Worm (Caenorhabditis elegans): ENCODE results near the gene T19D2.13.

- no peak for TF ChIP-seq somi-1 (GFP tag; optimal IDR thresholded peaks at IDR 0.05)
- no peak for TF ChIP-seq egl-18 (GFP tag; IDR thresholded peaks at IDR 0.05)
- TF ChIP-seq ceh-79 (tag; optimal IDR thresholded peaks at IDR 0.05), result no peak
- no peak for TF ChIP-seq egrh-3 (GFP tag; IDR thresholded peaks at IDR 0.05)
- no peak for TF ChIP-seq nhr-27 (tag; optimal IDR thresholded peaks at IDR 0.05)
- no peak for TF ChIP-seq ztf-25 (GFP tag; IDR thresholded peaks at IDR 0.05)
- no peak for TF ChIP-seq athp-1 (tag; optimal IDR thresholded peaks at IDR 0.05)
- no peak for TF ChIP-seq F37B4.10 (GFP tag; IDR thresholded peaks at IDR 0.05)
Measured at ce11 chrX:3974160-3974559, 32.0 kb upstream of the T19D2.13 start.

Measured in whole organism, young adult.